Worm (Caenorhabditis elegans): ENCODE results near the gene elf-1.

- no peak for TF ChIP-seq med-1 (GFP tag; optimal IDR thresholded peaks at IDR 0.05; ENCODE audit: insufficient read depth)
- TF ChIP-seq tab-1 (GFP tag; IDR thresholded peaks at IDR 0.05): no peak
- no peak for TF ChIP-seq ztf-29 (GFP tag; IDR thresholded peaks at IDR 0.05)
- TF ChIP-seq cog-1 (tag; optimal IDR thresholded peaks at IDR 0.05): no peak
- no peak for TF ChIP-seq T22C8.4 (GFP tag; IDR thresholded peaks at IDR 0.05)
- TF ChIP-seq ref-1 (GFP tag; conservative IDR thresholded peaks at IDR 0.05): no peak
- no peak for TF ChIP-seq flt-1 (GFP tag; IDR thresholded peaks at IDR 0.05)
- TF ChIP-seq ztf-23 (GFP tag; IDR thresholded peaks at IDR 0.05): no peak
Observed at ce11 chrIII:658357-658756, 30.6 kb upstream of the elf-1 start, which contains the start of gene C09F5.1.
